Fruit fly (Drosophila melanogaster) whole organism, embryonic: ENCODE measurements around the gene CG12659.

Experiments
- CG10366 ChIP-seq: fragments of 200-800 bp; sonication (Bioruptor generic); IDR thresholded peaks from 2 replicates; pipeline ENCODE4 v1.3.6; 2022; ENCODE audit warnings: missing biosample characterization, missing genetic modification characterization
- CG10959 ChIP-seq: fragments of 200-800 bp; sonication (Bioruptor generic); IDR thresholded peaks from 2 replicates; pipeline ENCODE4 v1.3.6; 2022; ENCODE audit warnings: missing biosample characterization, missing genetic modification characterization
- CG14710 ChIP-seq: fragments of 200-800 bp; sonication (Bioruptor generic); optimal IDR thresholded peaks from 3 replicates; lab custom pipeline; 2019; ENCODE audit warnings: missing biosample characterization, mild to moderate bottlenecking, missing genetic modification characterization, moderate library complexity
- CG30403 ChIP-seq: fragments of 200-800 bp; sonication (Bioruptor generic); optimal IDR thresholded peaks from 3 replicates; lab custom pipeline; 2016; ENCODE audit warnings: missing biosample characterization, missing genetic modification characterization
- CG31441 ChIP-seq: fragments of 200-800 bp; sonication (Bioruptor generic); IDR thresholded peaks from 2 replicates; pipeline ENCODE4 v1.3.6; 2022; ENCODE audit warnings: missing biosample characterization, missing genetic modification characterization
- CG7987 ChIP-seq: fragments of 200-800 bp; sonication (Bioruptor generic); optimal IDR thresholded peaks from 2 replicates; lab custom pipeline; 2018; ENCODE audit warnings: missing biosample characterization, mild to moderate bottlenecking, missing genetic modification characterization, moderate library complexity
- HLHmδ ChIP-seq: fragments of 200-800 bp; sonication (Bioruptor generic); optimal IDR thresholded peaks from 2 replicates; lab custom pipeline; 2018; ENCODE audit warnings: missing biosample characterization, mild to moderate bottlenecking, missing genetic modification characterization, moderate library complexity
- Hsf ChIP-seq: fragments of 200-800 bp; sonication (Bioruptor generic); optimal IDR thresholded peaks from 3 replicates; lab custom pipeline; 2016; ENCODE audit warnings: missing biosample characterization, missing genetic modification characterization
- NC2α ChIP-seq: fragments of 200-800 bp; sonication (Bioruptor generic); optimal IDR thresholded peaks from 2 replicates; lab custom pipeline; 2016; ENCODE audit warnings: missing biosample characterization, missing genetic modification characterization
- chinmo ChIP-seq: fragments of 200-800 bp; sonication (Bioruptor generic); IDR thresholded peaks from 4 replicates; pipeline ENCODE4 v1.3.6; 2022; ENCODE audit warnings: missing biosample characterization, missing genetic modification characterization; ENCODE audit not compliant: partially characterized antibody
- dm ChIP-seq: fragments of 200-800 bp; sonication (Bioruptor generic); optimal IDR thresholded peaks from 3 replicates; lab custom pipeline; 2016; ENCODE audit warnings: missing biosample characterization, missing genetic modification characterization
- grau ChIP-seq: fragments of 200-800 bp; optimal IDR thresholded peaks from 3 replicates; lab custom pipeline; 2019; ENCODE audit warnings: missing biosample characterization, mild to moderate bottlenecking, missing genetic modification characterization, moderate library complexity
- ttk ChIP-seq: fragments of 200-800 bp; sonication (Bioruptor generic); IDR thresholded peaks from 2 replicates; pipeline ENCODE4 v2.1.2; 2022; ENCODE audit warnings: missing biosample characterization, missing genetic modification characterization
- tup ChIP-seq: fragments of 200-800 bp; sonication (Bioruptor generic); optimal IDR thresholded peaks from 2 replicates; lab custom pipeline; 2016; ENCODE audit warnings: missing biosample characterization, mild to moderate bottlenecking, missing genetic modification characterization, moderate library complexity

- TF ChIP-seq CG10366 (GFP tag; lab: Robert Waterston, UW) (no peak), dm (peak; percentile 81), chinmo (GFP tag; lab: Robert Waterston, UW) (peak; percentile 65; the same call in 2 of the 4 replicates), CG31441 (GFP tag; lab: Robert Waterston, UW) (peak; percentile 35; the same call in 1 of the 2 replicates), Hsf (GFP tag; lab: Kevin White, UChicago) (peak; percentile 19), HLHmδ (GFP tag; lab: Kevin White, UChicago) (no peak), ttk (GFP tag; lab: Robert Waterston, UW) (no peak), CG10959 (GFP tag; lab: Robert Waterston, UW) (no peak), CG30403 (peak; percentile 29), CG14710 (tag; lab: Kevin White, UChicago) (peak; percentile 61), grau (peak; percentile 38), tup (GFP tag; lab: Kevin White, UChicago) (no peak), NC2α (GFP tag; lab: Kevin White, UChicago) (no peak), CG7987 (no peak)
Measured at dm6 chrX:8560087-8560999, 31.2 kb downstream of the CG12659 start, which contains the start of the genes CG12112 and Trf4-1.
